Worm (Caenorhabditis elegans) whole organism, mixed stage, embryonic: ENCODE measurements around the gene F21D5.5.

Source experiments
- blmp-1 ChIP-seq: fragments of 150-350 bp; optimal IDR thresholded peaks from 2 replicates; lab custom pipeline; 2014; ENCODE audit warnings: missing biosample characterization, missing genetic modification characterization
- lin-13 ChIP-seq: fragments of 150-350 bp; optimal IDR thresholded peaks from 2 replicates; lab custom pipeline; 2014; ENCODE audit warnings: missing biosample characterization, missing genetic modification characterization
- mep-1 ChIP-seq: fragments of 150-350 bp; optimal IDR thresholded peaks from 2 replicates; lab custom pipeline; 2017; ENCODE audit warnings: missing biosample characterization, missing genetic modification reagents, missing genetic modification characterization, inconsistent platforms
- nhr-237 ChIP-seq: fragments of 150-350 bp; optimal IDR thresholded peaks from 2 replicates; lab custom pipeline; 2014; ENCODE audit warnings: missing biosample characterization, missing genetic modification characterization
- nhr-76 ChIP-seq: sonication (generic microtip); optimal IDR thresholded peaks from 2 replicates; lab custom pipeline; 2017; ENCODE audit warnings: missing biosample characterization, missing genetic modification characterization
- snpc-4 ChIP-seq: fragments of 150-350 bp; optimal IDR thresholded peaks from 2 replicates; lab custom pipeline; 2014; ENCODE audit warnings: missing biosample characterization, missing genetic modification characterization
- sptf-1 ChIP-seq: sonication (generic microtip); optimal IDR thresholded peaks from 2 replicates; lab custom pipeline; 2017; ENCODE audit warnings: mild to moderate bottlenecking, missing genetic modification characterization, moderate library complexity, missing compliant biosample characterization
- unc-39 ChIP-seq: fragments of 150-350 bp; optimal IDR thresholded peaks from 2 replicates; lab custom pipeline; 2014; ENCODE audit warnings: missing biosample characterization, missing genetic modification characterization
- ztf-11 ChIP-seq: fragments of 150-350 bp; optimal IDR thresholded peaks from 2 replicates; lab custom pipeline; 2014; ENCODE audit warnings: missing biosample characterization, missing genetic modification characterization

DNA sequence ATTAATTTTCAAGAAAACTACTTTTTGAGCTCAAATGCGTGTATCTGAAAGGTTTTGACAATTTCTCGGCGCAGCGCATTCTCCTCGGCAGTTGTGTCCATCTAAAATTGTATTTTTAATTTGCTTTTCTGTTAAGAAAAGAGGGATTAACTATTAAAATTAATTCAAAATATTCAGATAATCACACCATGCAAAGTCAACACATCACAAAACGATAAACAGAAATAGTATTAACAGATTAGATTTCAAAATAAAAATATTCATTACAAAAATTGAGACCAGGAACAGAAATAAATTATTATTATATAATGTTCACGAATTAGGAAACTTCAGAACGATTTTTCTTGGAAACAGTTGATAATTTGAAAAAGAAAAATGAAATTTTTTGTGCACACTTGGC is 52.7 kb downstream of the F21D5.5 start, which contains the start of gene pole-2:
- TF ChIP-seq snpc-4 (tag; lab: Kevin White, UChicago) (no peak), ztf-11 (tag; lab: Kevin White, UChicago) (no peak), unc-39 (tag; lab: Kevin White, UChicago) (no peak), nhr-76 (no peak), nhr-237 (tag; lab: Kevin White, UChicago) (no peak), sptf-1 (tag; lab: Kevin White, UChicago) (no peak), lin-13 (no peak), mep-1 (tag; lab: Kevin White, UChicago) (no peak), blmp-1 (tag; lab: Kevin White, UChicago) (no peak)
